Worm (Caenorhabditis elegans): ENCODE measurements around the gene col-102.

col-102 gene

DNA sequence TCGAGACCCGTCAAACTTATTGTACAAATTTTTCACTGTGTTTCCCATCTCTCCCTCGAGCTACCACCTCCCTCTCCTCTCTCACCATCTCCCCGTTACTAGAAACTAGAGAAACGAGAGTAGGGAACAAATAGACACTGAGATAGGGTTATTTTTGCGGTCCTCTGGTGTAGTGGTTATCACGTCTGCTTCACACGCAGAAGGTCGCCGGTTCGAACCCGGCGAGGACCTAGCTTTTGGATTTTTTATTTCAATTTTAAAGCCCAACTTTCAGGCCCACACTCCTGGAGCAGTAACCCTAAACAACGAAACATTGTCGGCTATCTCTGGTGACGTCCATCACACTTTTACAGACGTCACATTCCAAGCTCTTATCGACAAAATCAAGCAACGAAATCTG, 16.1 kb downstream of the col-102 start (continued):
- no peak for TF ChIP-seq B0336.3 (GFP tag; IDR thresholded peaks at IDR 0.05)
- TF ChIP-seq Y53G8AR.9 (GFP tag; conservative IDR thresholded peaks at IDR 0.05) = no peak
- peak; percentile 29 for TF ChIP-seq T07F8.4 (tag; optimal IDR thresholded peaks at IDR 0.05)
- no peak for TF ChIP-seq sptf-2 (GFP tag; optimal IDR thresholded peaks at IDR 0.05)
- no peak for TF ChIP-seq F49E8.2 (tag; optimal IDR thresholded peaks at IDR 0.05; ENCODE audit: insufficient read depth)
- no peak for TF ChIP-seq tlf-1 (GFP tag; optimal IDR thresholded peaks at IDR 0.05)
- no peak for TF ChIP-seq gei-17 (GFP tag; optimal IDR thresholded peaks at IDR 0.05)
- peak; percentile 13 for TF ChIP-seq K12H6.12 (tag; optimal IDR thresholded peaks at IDR 0.05)
- TF ChIP-seq let-526 (GFP tag; IDR thresholded peaks at IDR 0.05) = 0 out of 2 replicates have a peak, but pooled peaks have one; percentile 17
- peak; percentile 94 for TF ChIP-seq tbp1 (GFP tag; optimal IDR thresholded peaks at IDR 0.05)
- TF ChIP-seq F52B5.7 (tag; optimal IDR thresholded peaks at IDR 0.05) = peak; percentile 38
- TF ChIP-seq madf-6 (GFP tag; IDR thresholded peaks at IDR 0.05) = 0 out of 2 replicates have a peak, but pooled peaks have one; percentile 33
- TF ChIP-seq F22D6.2 (tag; optimal IDR thresholded peaks at IDR 0.05) = no peak
- no peak for TF ChIP-seq nhr-179 (tag; optimal IDR thresholded peaks at IDR 0.05)
- peak; percentile 55; the same call in 1 of the 2 replicates for TF ChIP-seq B0019.2 (GFP tag; conservative IDR thresholded peaks at IDR 0.05)
- TF ChIP-seq hlh-26 (GFP tag; conservative IDR thresholded peaks at IDR 0.05) = no peak
- TF ChIP-seq sdz-38 (tag; optimal IDR thresholded peaks at IDR 0.05) = no peak

DNA sequence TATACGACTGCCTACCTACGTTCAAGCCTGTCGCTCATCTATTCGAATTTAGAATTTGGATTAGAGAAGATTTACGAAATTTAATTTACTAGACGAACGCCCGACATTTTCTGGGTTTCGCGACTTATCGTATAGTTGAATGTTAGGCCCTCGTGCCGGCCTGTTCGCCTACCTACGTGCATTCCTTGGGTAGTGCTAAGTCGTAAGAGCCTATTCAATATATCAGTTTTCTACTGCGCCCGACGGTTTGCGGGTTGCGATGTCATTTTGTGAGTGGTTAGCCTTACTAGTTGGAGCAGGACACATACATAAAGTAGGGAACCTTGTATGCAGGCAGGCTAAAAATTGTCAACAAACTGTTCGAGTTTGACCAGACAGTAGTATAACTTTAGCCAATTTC, 18.7 kb downstream of the col-102 start:
- TF ChIP-seq die-1 (tag; optimal IDR thresholded peaks at IDR 0.05) = no peak
- no peak for TF ChIP-seq ceh-79 (tag; optimal IDR thresholded peaks at IDR 0.05)
- no peak for TF ChIP-seq mcd-1 (GFP tag; IDR thresholded peaks at IDR 0.05)
- TF ChIP-seq lag-1 (GFP tag; IDR thresholded peaks at IDR 0.05) = no peak
- no peak for TF ChIP-seq attf-3 (GFP tag; conservative IDR thresholded peaks at IDR 0.05)
- no peak for TF ChIP-seq ets-4 (GFP tag; optimal IDR thresholded peaks at IDR 0.05)
- no peak for TF ChIP-seq nfya-2 (GFP tag; IDR thresholded peaks at IDR 0.05)
- no peak for TF ChIP-seq tlf-1 (GFP tag; optimal IDR thresholded peaks at IDR 0.05)
- no peak for TF ChIP-seq C06A6.2 (GFP tag; conservative IDR thresholded peaks at IDR 0.05)
- no peak for TF ChIP-seq ztf-22 (GFP tag; optimal IDR thresholded peaks at IDR 0.05)
- no peak for TF ChIP-seq dox-1 (GFP tag; IDR thresholded peaks at IDR 0.05)
- no peak for TF ChIP-seq zfh-2 (GFP tag; conservative IDR thresholded peaks at IDR 0.05)

DNA sequence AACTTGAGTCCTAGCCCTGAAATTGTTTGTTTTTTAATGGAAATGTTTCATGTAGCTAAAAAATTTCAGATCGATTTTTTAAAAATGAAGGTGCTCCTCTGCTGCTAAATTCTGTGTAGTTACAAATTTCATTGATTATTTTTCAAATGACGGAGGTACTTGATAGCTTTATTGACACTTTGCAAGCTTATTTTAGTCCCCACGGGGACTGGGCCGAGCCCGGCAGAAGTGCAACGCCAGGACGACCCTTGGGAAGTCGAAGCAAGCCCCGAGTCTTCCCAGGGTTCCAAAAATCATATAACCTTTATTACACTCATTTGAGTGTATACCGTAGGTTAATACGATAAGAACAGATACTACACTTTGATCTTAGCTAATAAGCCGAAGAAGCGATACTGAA, 19.6 kb downstream of the col-102 start:
- TF ChIP-seq D2030.7 (GFP tag; IDR thresholded peaks at IDR 0.05) (peak; percentile 37; the same call in 1 of the 2 replicates), F23B12.7 (tag; optimal IDR thresholded peaks at IDR 0.05; ENCODE audit: insufficient read depth) (no peak), F10E7.11 (tag; optimal IDR thresholded peaks at IDR 0.05) (no peak), akir-1 (GFP tag; optimal IDR thresholded peaks at IDR 0.05) (no peak), aptf-3 (GFP tag; IDR thresholded peaks at IDR 0.05) (0 out of 2 replicates have a peak, but pooled peaks have one; percentile 23), B0019.2 (GFP tag; conservative IDR thresholded peaks at IDR 0.05) (no peak), tlf-1 (GFP tag; optimal IDR thresholded peaks at IDR 0.05) (no peak), aptf-2 (GFP tag; conservative IDR thresholded peaks at IDR 0.05) (peak; percentile 56; the same call in 1 of the 2 replicates), attf-6 (GFP tag; IDR thresholded peaks at IDR 0.05) (peak; percentile 81), egrh-3 (GFP tag; IDR thresholded peaks at IDR 0.05) (no peak), dpff-1 (tag; optimal IDR thresholded peaks at IDR 0.05) (no peak)
